Worm (Caenorhabditis elegans): ENCODE measurements around the gene ZK675.4.

DNA sequence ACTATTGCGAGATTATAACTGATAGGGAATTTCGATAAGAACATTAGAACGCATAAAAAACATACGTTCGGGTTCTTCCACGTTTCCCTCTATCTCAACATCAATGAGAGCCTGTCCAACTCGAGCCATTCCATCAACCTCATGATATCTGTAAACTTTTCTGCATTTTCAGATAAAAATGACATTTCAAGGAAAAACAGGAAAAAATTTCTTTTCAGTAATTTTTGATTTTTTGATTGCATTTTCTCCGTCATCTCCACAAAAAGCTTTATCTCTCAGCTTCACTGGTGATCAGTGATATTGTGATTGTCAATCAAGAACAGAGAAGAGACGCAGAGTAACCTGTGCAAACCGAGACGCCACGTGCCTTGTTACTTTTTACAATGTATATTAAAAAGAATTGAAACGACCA, 33.2 kb downstream of the ZK675.4 start:
- TF ChIP-seq R02D3.7 (tag; optimal IDR thresholded peaks at IDR 0.05) (no peak), ztf-11 (tag; optimal IDR thresholded peaks at IDR 0.05) (no peak), mdl-1 (tag; optimal IDR thresholded peaks at IDR 0.05) (peak; percentile 27 to 44), nhr-23 (tag; optimal IDR thresholded peaks at IDR 0.05) (no peak), snpc-4 (tag; optimal IDR thresholded peaks at IDR 0.05) (no peak), nhr-237 (tag; optimal IDR thresholded peaks at IDR 0.05) (no peak), elt-3 (tag; optimal IDR thresholded peaks at IDR 0.05) (no peak), nhr-12 (tag; optimal IDR thresholded peaks at IDR 0.05) (no peak), mbf-1 (tag; optimal IDR thresholded peaks at IDR 0.05) (no peak), lin-39 (tag; optimal IDR thresholded peaks at IDR 0.05) (no peak), nhr-6 (tag; optimal IDR thresholded peaks at IDR 0.05) (no peak), sma-9 (GFP tag; optimal IDR thresholded peaks at IDR 0.05) (peak; percentile 40), sma-9 (tag; optimal IDR thresholded peaks at IDR 0.05) (no peak), nhr-11 (tag; optimal IDR thresholded peaks at IDR 0.05) (no peak)
